Fruit fly (Drosophila melanogaster): ENCODE data around the gene ppk31.

The ppk31 gene

dm6 chr3R:27185933-27186571, 23.1 kb downstream of the ppk31 start (continued):
- TF ChIP-seq CG12769 (tag; optimal IDR thresholded peaks at IDR 0.05) (no peak), sug (tag; optimal IDR thresholded peaks at IDR 0.05) (no peak), dysf (GFP tag; IDR thresholded peaks at IDR 0.05) (peak; percentile 13; the same call in 1 of the 3 replicates), CG17328 (GFP tag; IDR thresholded peaks at IDR 0.05) (no peak), nmo (GFP tag; optimal IDR thresholded peaks at IDR 0.05) (peak; percentile 3), CG4360 (GFP tag; IDR thresholded peaks at IDR 0.05) (no peak), CG2129 (GFP tag; IDR thresholded peaks at IDR 0.05; ENCODE audit: partially characterized antibody) (no peak), Abd-B (GFP tag; optimal IDR thresholded peaks at IDR 0.05) (no peak), gcm (GFP tag; optimal IDR thresholded peaks at IDR 0.05) (no peak), CG14667 (GFP tag; IDR thresholded peaks at IDR 0.05) (no peak), fd96Cb (tag; optimal IDR thresholded peaks at IDR 0.05) (no peak), CG1603 (tag; optimal IDR thresholded peaks at IDR 0.05) (peak; percentile 38), lbe (GFP tag; optimal IDR thresholded peaks at IDR 0.05) (no peak), Xrp1 (GFP tag; IDR thresholded peaks at IDR 0.05) (0 out of 2 replicates have a peak, but pooled peaks have one; percentile 9), Blimp-1 (GFP tag; optimal IDR thresholded peaks at IDR 0.05) (peak; percentile 28), CG10979 (tag; optimal IDR thresholded peaks at IDR 0.05) (peak; percentile 27), Dip3 (GFP tag; optimal IDR thresholded peaks at IDR 0.05) (no peak), oc (tag; optimal IDR thresholded peaks at IDR 0.05) (no peak), CG15479 (GFP tag; optimal IDR thresholded peaks at IDR 0.05) (no peak), CG7271 (tag; optimal IDR thresholded peaks at IDR 0.05) (no peak), crp (GFP tag; optimal IDR thresholded peaks at IDR 0.05) (no peak), Sry-β (GFP tag; optimal IDR thresholded peaks at IDR 0.05) (no peak), ash1 (GFP tag; optimal IDR thresholded peaks at IDR 0.05) (no peak), CG12659 (GFP tag; optimal IDR thresholded peaks at IDR 0.05) (no peak), zfh1 (GFP tag; IDR thresholded peaks at IDR 0.05) (0 out of 3 replicates have a peak, but pooled peaks have one; percentile 25), sens (GFP tag) (peak; percentile 65), zen2 (GFP tag; IDR thresholded peaks at IDR 0.05; ENCODE audit: partially characterized antibody) (no peak), row (GFP tag; IDR thresholded peaks at IDR 0.05) (peak; percentile 24; the same call in 2 of the 3 replicates), Bdp1 (GFP tag; optimal IDR thresholded peaks at IDR 0.05) (no peak), kni (GFP tag; optimal IDR thresholded peaks at IDR 0.05) (peak; percentile 27), CG42726 (GFP tag; IDR thresholded peaks at IDR 0.05; ENCODE audit: partially characterized antibody) (no peak), ci (GFP tag; IDR thresholded peaks at IDR 0.05) (no peak), NfI (GFP tag; optimal IDR thresholded peaks at IDR 0.05) (no peak), CG34224 (GFP tag; IDR thresholded peaks at IDR 0.05; ENCODE audit: partially characterized antibody) (no peak), Lim3 (GFP tag; IDR thresholded peaks at IDR 0.05) (no peak), h (optimal IDR thresholded peaks at IDR 0.05) (no peak), CG31441 (GFP tag; IDR thresholded peaks at IDR 0.05) (peak; percentile 17; the same call in 1 of the 2 replicates), Mad (GFP tag; optimal IDR thresholded peaks at IDR 0.05) (no peak), CG11504 (tag; optimal IDR thresholded peaks at IDR 0.05) (peak; percentile 5), CG31388 (GFP tag; optimal IDR thresholded peaks at IDR 0.05) (no peak), Ssrp (tag; optimal IDR thresholded peaks at IDR 0.05) (no peak), CG10321 (GFP tag; IDR thresholded peaks at IDR 0.05) (no peak), pb (GFP tag; optimal IDR thresholded peaks at IDR 0.05) (no peak), HHEX (GFP tag; optimal IDR thresholded peaks at IDR 0.05) (no peak), Poxn (GFP tag; IDR thresholded peaks at IDR 0.05) (no peak), CG11560 (tag; IDR thresholded peaks at IDR 0.05) (no peak), prd (optimal IDR thresholded peaks at IDR 0.05) (no peak), prd (GFP tag; IDR thresholded peaks at IDR 0.05) (peak; percentile 42; the same call in 2 of the 3 replicates), CG3995 (GFP tag; optimal IDR thresholded peaks at IDR 0.05) (peak; percentile 61), chinmo (GFP tag; IDR thresholded peaks at IDR 0.05; ENCODE audit: partially characterized antibody) (no peak)
